Worm (Caenorhabditis elegans): ENCODE measurements around the gene mig-2.

- TF ChIP-seq unc-39 (tag; optimal IDR thresholded peaks at IDR 0.05): no peak
- TF ChIP-seq mab-5 (tag; optimal IDR thresholded peaks at IDR 0.05): no peak
- no peak for TF ChIP-seq ceh-83 (GFP tag; optimal IDR thresholded peaks at IDR 0.05)
- TF ChIP-seq nhr-28 (tag; optimal IDR thresholded peaks at IDR 0.05): no peak
- TF ChIP-seq elt-3 (tag; optimal IDR thresholded peaks at IDR 0.05): no peak
- TF ChIP-seq ces-1 (GFP tag; optimal IDR thresholded peaks at IDR 0.05): no peak
- no peak for TF ChIP-seq blmp-1 (tag; optimal IDR thresholded peaks at IDR 0.05)
Observed at ce11 chrX:11548308-11548707, at the start of gene mig-2.
